Worm (Caenorhabditis elegans) whole organism, L4 larva: ENCODE results near the gene C08E8.1.
A peak's percentile ranks its signal among the peaks of the same experiment; 100 is the strongest.
"Not testable (repeated sequence)": the region's sequence is repeated elsewhere in the genome, so short reads cannot be mapped to it uniquely, and the experiment has no call there.

ENCODE experiments used
- D1046.2 ChIP-seq: fragments of 200-800 bp; sonication (Bioruptor generic); IDR thresholded peaks from 2 replicates; pipeline ENCODE4 v1.3.6; 2022; ENCODE audit warnings: missing genetic modification characterization, missing compliant biosample characterization
- F26F4.8 ChIP-seq: fragments of 200-800 bp; sonication (Bioruptor generic); conservative IDR thresholded peaks from 2 replicates; pipeline ENCODE4 v1.3.6; 2022; ENCODE audit warnings: missing genetic modification characterization, missing compliant biosample characterization
- F37D6.2 ChIP-seq: sonication (generic microtip); optimal IDR thresholded peaks from 2 replicates; lab custom pipeline; 2016; ENCODE audit warnings: mild to moderate bottlenecking, missing genetic modification characterization, missing compliant biosample characterization
- Y48G9A.11 ChIP-seq: fragments of 200-800 bp; sonication (Bioruptor generic); IDR thresholded peaks from 2 replicates; pipeline ENCODE4 v1.3.6; 2022; ENCODE audit warnings: missing genetic modification reagents, missing genetic modification characterization, missing compliant biosample characterization
- Y5F2A.4 ChIP-seq: fragments of 200-800 bp; sonication (Bioruptor generic); optimal IDR thresholded peaks from 2 replicates; lab custom pipeline; 2018; ENCODE audit warnings: mild to moderate bottlenecking, missing genetic modification characterization, missing compliant biosample characterization
- aha-1 ChIP-seq: fragments of 150-350 bp; peaks from one replicate; lab custom pipeline; 2014; ENCODE audit warnings: missing biosample characterization, missing genetic modification characterization
- aly-2 ChIP-seq: sonication (generic microtip); optimal IDR thresholded peaks from 2 replicates; lab custom pipeline; 2018; ENCODE audit warnings: missing biosample characterization, missing genetic modification characterization
- ceh-28 ChIP-seq: fragments of 150-350 bp; optimal IDR thresholded peaks from 2 replicates; lab custom pipeline; 2014; ENCODE audit warnings: missing biosample characterization, missing genetic modification reagents, missing genetic modification characterization
- ceh-82 ChIP-seq: sonication (generic microtip); optimal IDR thresholded peaks from 2 replicates; lab custom pipeline; 2017; ENCODE audit warnings: missing biosample characterization, missing genetic modification characterization
- cey-2 ChIP-seq: sonication (generic microtip); optimal IDR thresholded peaks from 3 replicates; lab custom pipeline; 2017; ENCODE audit warnings: missing genetic modification characterization, mild to moderate bottlenecking, missing compliant biosample characterization, antibody characterized with exemption, borderline replicate concordance; ENCODE audit not compliant: insufficient read depth
- daf-16 ChIP-seq, 3 experiments: sonication (generic microtip); optimal IDR thresholded peaks; 2 replicates each; lab custom pipeline; 2016 to 2017; ENCODE audit warnings: missing genetic modification characterization in 3 of 3, missing genetic modification reagents in 3 of 3, mild to moderate bottlenecking in 2 of 3, missing compliant biosample characterization in 2 of 3, missing biosample characterization in 1 of 3, moderate library complexity in 1 of 3
- daf-19 ChIP-seq: fragments of 200-800 bp; sonication (Bioruptor generic); conservative IDR thresholded peaks from 2 replicates; pipeline ENCODE4 v1.3.6; 2022; ENCODE audit warnings: missing genetic modification characterization, missing compliant biosample characterization
- daf-8 ChIP-seq: fragments of 200-800 bp; sonication (Bioruptor generic); IDR thresholded peaks from 2 replicates; pipeline ENCODE4 v1.3.6; 2022; ENCODE audit warnings: missing genetic modification characterization, missing compliant biosample characterization
- dmd-8 ChIP-seq: fragments of 200-800 bp; sonication (Bioruptor generic); IDR thresholded peaks from 2 replicates; pipeline ENCODE4 v1.3.6; 2022; ENCODE audit warnings: missing genetic modification characterization, missing compliant biosample characterization
- dpl-1 ChIP-seq: fragments of 150-350 bp; optimal IDR thresholded peaks from 2 replicates; lab custom pipeline; 2014; ENCODE audit warnings: missing biosample characterization, missing genetic modification reagents, missing genetic modification characterization
- duxl-1 ChIP-seq: sonication (generic microtip); optimal IDR thresholded peaks from 2 replicates; lab custom pipeline; 2016; ENCODE audit warnings: mild to moderate bottlenecking, missing genetic modification characterization, moderate library complexity, missing compliant biosample characterization; ENCODE audit not compliant: poor library complexity
- dve-1 ChIP-seq: sonication (generic microtip); optimal IDR thresholded peaks from 2 replicates; lab custom pipeline; 2017; ENCODE audit warnings: antibody characterized with exemption, mild to moderate bottlenecking, missing genetic modification characterization, missing compliant biosample characterization; ENCODE audit not compliant: insufficient read depth
- fkh-10 ChIP-seq: fragments of 150-350 bp; optimal IDR thresholded peaks from 2 replicates; lab custom pipeline; 2014; ENCODE audit warnings: missing biosample characterization, missing genetic modification reagents, missing genetic modification characterization
- lim-7 ChIP-seq: fragments of 200-800 bp; sonication (Bioruptor generic); IDR thresholded peaks from 2 replicates; pipeline ENCODE4 v1.3.6; 2022; ENCODE audit warnings: missing genetic modification characterization, missing compliant biosample characterization
- lin-13 ChIP-seq: fragments of 150-350 bp; optimal IDR thresholded peaks from 2 replicates; lab custom pipeline; 2014; ENCODE audit warnings: missing biosample characterization, missing genetic modification reagents, missing genetic modification characterization
- lin-29 ChIP-seq: fragments of 200-800 bp; sonication (Bioruptor generic); IDR thresholded peaks from 2 replicates; pipeline ENCODE4 v1.3.6; 2022; ENCODE audit warnings: missing genetic modification reagents, missing genetic modification characterization, missing compliant biosample characterization
- mdl-1 ChIP-seq, 2 experiments: fragments of 150-350 bp in 1 of 2; sonication (generic microtip) in 1 of 2; optimal IDR thresholded peaks; 2 replicates each; lab custom pipeline; 2014 to 2017; ENCODE audit warnings: missing biosample characterization in 2 of 2, missing genetic modification characterization in 2 of 2
- mep-1 ChIP-seq: fragments of 150-350 bp; sonication (generic microtip); optimal IDR thresholded peaks from 3 replicates; lab custom pipeline; 2014; ENCODE audit warnings: missing biosample characterization, missing genetic modification characterization
- mxl-2 ChIP-seq: fragments of 200-800 bp; sonication (Bioruptor generic); conservative IDR thresholded peaks from 2 replicates; pipeline ENCODE4 v1.3.6; 2022; ENCODE audit warnings: missing genetic modification reagents, missing genetic modification characterization, missing compliant biosample characterization
- nhr-102 ChIP-seq: sonication (generic microtip); optimal IDR thresholded peaks from 2 replicates; lab custom pipeline; 2016; ENCODE audit warnings: mild to moderate bottlenecking, missing genetic modification characterization, moderate library complexity, missing compliant biosample characterization
- nhr-11 ChIP-seq: fragments of 150-350 bp; optimal IDR thresholded peaks from 2 replicates; lab custom pipeline; 2014; ENCODE audit warnings: missing biosample characterization, missing genetic modification characterization
- nhr-42 ChIP-seq: fragments of 200-800 bp; sonication (Bioruptor generic); IDR thresholded peaks from 2 replicates; pipeline ENCODE4 v1.3.6; 2022; ENCODE audit warnings: missing genetic modification characterization, missing compliant biosample characterization
- nhr-76 ChIP-seq: fragments of 150-350 bp; optimal IDR thresholded peaks from 2 replicates; lab custom pipeline; 2014; ENCODE audit warnings: missing biosample characterization, missing genetic modification characterization
- nhr-77 ChIP-seq: fragments of 150-350 bp; optimal IDR thresholded peaks from 2 replicates; lab custom pipeline; 2014; ENCODE audit warnings: missing biosample characterization, missing genetic modification characterization
- php-3 ChIP-seq: fragments of 200-800 bp; sonication (Bioruptor generic); IDR thresholded peaks from 2 replicates; pipeline ENCODE4 v1.3.6; 2022; ENCODE audit warnings: missing genetic modification reagents, missing genetic modification characterization, missing compliant biosample characterization
- pqm-1 ChIP-seq: sonication (generic microtip); optimal IDR thresholded peaks from 2 replicates; lab custom pipeline; 2017; ENCODE audit warnings: missing biosample characterization, missing genetic modification characterization
- saeg-2 ChIP-seq: fragments of 200-800 bp; sonication (Bioruptor generic); IDR thresholded peaks from 2 replicates; pipeline ENCODE4 v1.3.6; 2022; ENCODE audit warnings: missing genetic modification reagents, missing genetic modification characterization, missing compliant biosample characterization
- sdz-12 ChIP-seq: fragments of 200-800 bp; sonication (Bioruptor generic); optimal IDR thresholded peaks from 2 replicates; lab custom pipeline; 2018; ENCODE audit warnings: mild to moderate bottlenecking, missing genetic modification characterization, missing compliant biosample characterization
- set-16 ChIP-seq: fragments of 200-800 bp; sonication (Bioruptor generic); IDR thresholded peaks from 2 replicates; pipeline ENCODE4 v1.3.6; 2022; ENCODE audit warnings: missing genetic modification reagents, missing genetic modification characterization, missing compliant biosample characterization
- skn-1 ChIP-seq: fragments of 150-350 bp; optimal IDR thresholded peaks from 2 replicates; lab custom pipeline; 2014; ENCODE audit warnings: missing biosample characterization, missing genetic modification characterization
- snpc-1.2 ChIP-seq: fragments of 200-800 bp; sonication (Bioruptor generic); IDR thresholded peaks from 2 replicates; pipeline ENCODE4 v1.3.6; 2022; ENCODE audit warnings: missing genetic modification reagents, missing genetic modification characterization, missing compliant biosample characterization
- spr-3 ChIP-seq: fragments of 200-800 bp; sonication (Bioruptor generic); optimal IDR thresholded peaks from 2 replicates; lab custom pipeline; 2018; ENCODE audit warnings: mild to moderate bottlenecking, missing genetic modification characterization, missing compliant biosample characterization
- tag-97 ChIP-seq: fragments of 200-800 bp; sonication (Bioruptor generic); IDR thresholded peaks from 2 replicates; pipeline ENCODE4 v1.3.6; 2022; ENCODE audit warnings: missing genetic modification characterization, missing compliant biosample characterization
- tra-1 ChIP-seq: fragments of 200-800 bp; sonication (Bioruptor generic); IDR thresholded peaks from 2 replicates; pipeline ENCODE4 v1.3.6; 2022; ENCODE audit warnings: missing genetic modification reagents, missing genetic modification characterization, missing compliant biosample characterization
- unc-39 ChIP-seq: sonication (generic microtip); optimal IDR thresholded peaks from 2 replicates; lab custom pipeline; 2017; ENCODE audit warnings: missing biosample characterization, missing genetic modification characterization
- unc-62 ChIP-seq, 3 experiments: fragments of 150-350 bp in 1 of 3; sonication (generic microtip); optimal IDR thresholded peaks in 2 of 3; peaks in 1 of 3; 1 replicate in 1 of 3; 2 replicates in 2 of 3; lab custom pipeline; 2014 to 2017; ENCODE audit warnings: missing biosample characterization in 3 of 3, missing genetic modification characterization in 3 of 3, missing genetic modification reagents in 3 of 3, missing genotype in 1 of 3
- vab-7 ChIP-seq: fragments of 200-800 bp; sonication (Bioruptor generic); IDR thresholded peaks from 2 replicates; pipeline ENCODE4 v1.3.6; 2022; ENCODE audit warnings: missing genetic modification reagents, missing genetic modification characterization, missing compliant biosample characterization
- zag-1 ChIP-seq: fragments of 150-350 bp; optimal IDR thresholded peaks from 2 replicates; lab custom pipeline; 2014; ENCODE audit warnings: missing biosample characterization, missing genetic modification characterization
- zfp-2 ChIP-seq: sonication (generic microtip); optimal IDR thresholded peaks from 2 replicates; lab custom pipeline; 2016; ENCODE audit warnings: mild to moderate bottlenecking, missing genetic modification characterization, missing compliant biosample characterization
- ztf-7 ChIP-seq: fragments of 150-350 bp; optimal IDR thresholded peaks from 2 replicates; lab custom pipeline; 2014; ENCODE audit warnings: missing biosample characterization, missing genetic modification characterization

Gene C08E8.1

ce11 chrV:18362402-18362801 lies at the start of gene C08E8.1:
TSS of gene C08E8.1 (minus strand) at chrV:18362502.
- TF ChIP-seq lim-7 (GFP tag; lab: Robert Waterston, UW) (no peak), skn-1 (tag; lab: Kevin White, UChicago) (no peak), nhr-102 (tag; lab: Kevin White, UChicago) (no peak), mxl-2 (GFP tag; lab: Robert Waterston, UW) (no peak), mdl-1 (tag; optimal IDR thresholded peaks at IDR 0.05; lab: Kevin White, UChicago) (no peak), lin-29 (GFP tag; lab: Robert Waterston, UW) (no peak), tra-1 (no peak), daf-8 (GFP tag; lab: Robert Waterston, UW) (no peak), F26F4.8 (no peak), unc-39 (tag; lab: Kevin White, UChicago) (no peak), dpl-1 (no peak), zfp-2 (tag; lab: Kevin White, UChicago) (no peak), nhr-77 (tag; lab: Kevin White, UChicago) (no peak), snpc-1.2 (no peak), Y5F2A.4 (GFP tag; lab: Kevin White, UChicago) (no peak)

ce11 chrV:18410142-18410541 lies 47.8 kb upstream of the C08E8.1 start, which contains the start of gene srh-207:
TSS of gene srh-207 (minus strand) at chrV:18410242.
- TF ChIP-seq aly-2 (tag; lab: Kevin White, UChicago) (no peak), nhr-11 (tag; lab: Kevin White, UChicago) (no peak), saeg-2 (no peak), daf-16 (GFP tag; optimal IDR thresholded peaks at IDR 0.05; lab: Kevin White, UChicago) (no peak), daf-16 (tag; optimal IDR thresholded peaks at IDR 0.05; lab: Kevin White, UChicago) (no peak), zfp-2 (tag; lab: Kevin White, UChicago) (no peak), nhr-42 (no peak), php-3 (no peak), F37D6.2 (tag; lab: Kevin White, UChicago) (no peak), sdz-12 (GFP tag; lab: Kevin White, UChicago) (no peak), tag-97 (GFP tag; lab: Robert Waterston, UW) (no peak)

ce11 chrV:18404767-18405166 lies 42.5 kb upstream of the C08E8.1 start, which contains the start of gene srh-209:
TSS of gene srh-209 (minus strand) at chrV:18404867.
- TF ChIP-seq Y48G9A.11 (GFP tag; lab: Robert Waterston, UW); ceh-82 (tag; lab: Kevin White, UChicago); cey-2 (tag; lab: Kevin White, UChicago): not testable (repeated sequence)

DNA sequence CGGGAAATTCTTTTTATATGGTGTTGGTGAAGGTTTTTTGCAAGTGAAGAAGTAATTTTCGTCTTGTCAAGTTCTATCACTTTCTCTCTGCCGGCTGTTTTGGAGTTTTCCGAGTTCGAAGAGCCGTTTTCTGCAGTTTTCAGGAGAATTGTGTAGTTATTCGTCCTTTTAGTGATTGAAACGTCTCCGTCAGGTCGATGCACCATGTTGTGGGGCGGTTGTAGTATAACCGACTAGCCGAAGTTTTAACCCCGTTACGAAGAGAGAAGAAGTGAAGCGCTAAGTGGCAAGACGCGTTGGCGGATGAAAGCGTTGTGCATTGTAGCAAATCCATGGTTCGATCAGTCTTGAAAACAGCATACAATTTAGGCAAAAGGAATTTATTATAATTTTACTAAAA lies 40.4 kb upstream of the C08E8.1 start:
- TF ChIP-seq daf-19 (GFP tag; lab: Robert Waterston, UW): no peak
- TF ChIP-seq aha-1 (tag; lab: Kevin White, UChicago): peak; percentile 4
- no peak for TF ChIP-seq nhr-76 (tag; lab: Kevin White, UChicago)
- TF ChIP-seq snpc-1.2: no peak
- no peak for TF ChIP-seq duxl-1 (tag; lab: Kevin White, UChicago)
- TF ChIP-seq D1046.2 (GFP tag; lab: Robert Waterston, UW): no peak
- TF ChIP-seq mep-1: no peak

DNA sequence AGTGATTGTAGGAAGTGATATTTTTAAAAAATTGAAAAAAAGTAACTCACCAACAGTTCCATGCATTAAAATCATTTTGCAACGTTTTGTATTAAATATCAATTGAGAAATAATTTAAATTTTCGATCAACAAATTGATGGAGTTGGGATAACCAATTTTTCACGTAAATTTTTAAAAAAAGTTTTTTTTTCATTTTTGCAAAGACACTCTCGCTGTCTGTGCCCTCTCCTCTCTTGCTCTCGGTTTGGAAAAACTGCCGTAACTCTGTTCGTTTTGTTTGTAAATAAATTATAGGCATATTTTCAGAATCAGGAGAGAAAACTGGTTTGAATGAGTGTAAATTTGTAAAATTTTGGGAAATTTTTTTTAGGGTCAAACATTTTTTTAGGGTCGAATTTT lies 35.5 kb upstream of the C08E8.1 start, which contains the start of gene Y51A2B.16:
Y51A2B.16 (minus strand) TSS at position 101 of the 400 bp plus-strand sequence.
- TF ChIP-seq zag-1 (tag; lab: Kevin White, UChicago) (no peak), cey-2 (tag; lab: Kevin White, UChicago) (no peak), lin-13 (no peak), unc-62 (GFP tag; optimal IDR thresholded peaks at IDR 0.05 in 1 of 2; lab: Kevin White, UChicago) (no peak), unc-62 (tag; optimal IDR thresholded peaks at IDR 0.05; lab: Kevin White, UChicago) (no peak), mxl-2 (GFP tag; lab: Robert Waterston, UW) (no peak), spr-3 (GFP tag; lab: Kevin White, UChicago) (no peak), dve-1 (tag; lab: Kevin White, UChicago) (no peak), ceh-28 (no peak), dmd-8 (GFP tag; lab: Robert Waterston, UW) (no peak), vab-7 (GFP tag; lab: Robert Waterston, UW) (no peak), fkh-10 (no peak), nhr-76 (tag; lab: Kevin White, UChicago) (no peak), ztf-7 (tag; lab: Kevin White, UChicago) (no peak), Y5F2A.4 (GFP tag; lab: Kevin White, UChicago) (no peak), pqm-1 (tag; lab: Kevin White, UChicago) (no peak), set-16 (GFP tag; lab: Robert Waterston, UW) (no peak), aly-2 (tag; lab: Kevin White, UChicago) (no peak)
